Fruit fly (Drosophila melanogaster) whole organism, embryonic: ENCODE measurements around the gene Cp110.

Experiments used
- Aef1 ChIP-seq: fragments of 200-800 bp; sonication (Bioruptor generic); IDR thresholded peaks from 3 replicates; pipeline ENCODE4 v1.3.6; 2022; ENCODE audit warnings: missing biosample characterization, missing genetic modification characterization
- BEAF-32 ChIP-seq: fragments of 200-800 bp; sonication (Bioruptor generic); optimal IDR thresholded peaks from 3 replicates; lab custom pipeline; 2017; ENCODE audit warnings: missing biosample characterization, missing genetic modification characterization, mild to moderate bottlenecking, moderate library complexity, missing genetic modification reagents
- CG10267 ChIP-seq: fragments of 200-800 bp; sonication (Bioruptor generic); optimal IDR thresholded peaks from 2 replicates; lab custom pipeline; 2018; ENCODE audit warnings: missing biosample characterization, mild to moderate bottlenecking, missing genetic modification characterization, moderate library complexity
- CG10431 ChIP-seq: fragments of 200-800 bp; sonication (Bioruptor generic); optimal IDR thresholded peaks from 3 replicates; lab custom pipeline; 2018; ENCODE audit warnings: missing biosample characterization, mild to moderate bottlenecking, missing genetic modification characterization
- CG10462 ChIP-seq: fragments of 200-800 bp; sonication (Bioruptor generic); optimal IDR thresholded peaks from 2 replicates; lab custom pipeline; 2016; ENCODE audit warnings: missing biosample characterization, missing genetic modification characterization
- CG10959 ChIP-seq: fragments of 200-800 bp; sonication (Bioruptor generic); IDR thresholded peaks from 2 replicates; pipeline ENCODE4 v1.3.6; 2022; ENCODE audit warnings: missing biosample characterization, missing genetic modification characterization
- CG11247 ChIP-seq: fragments of 200-800 bp; sonication (Bioruptor generic); IDR thresholded peaks from 2 replicates; pipeline ENCODE4 v1.3.6; 2022; ENCODE audit warnings: missing biosample characterization, missing genetic modification characterization
- CG12659 ChIP-seq: fragments of 200-800 bp; sonication (Bioruptor generic); optimal IDR thresholded peaks from 3 replicates; lab custom pipeline; 2017; ENCODE audit warnings: mild to moderate bottlenecking, missing biosample characterization, missing genetic modification reagents, missing genetic modification characterization
- CG15601 ChIP-seq: fragments of 200-800 bp; sonication (Bioruptor generic); optimal IDR thresholded peaks from 3 replicates; lab custom pipeline; 2019; ENCODE audit warnings: missing biosample characterization, mild to moderate bottlenecking, missing genetic modification characterization, moderate library complexity
- CG17829 ChIP-seq: fragments of 200-800 bp; optimal IDR thresholded peaks from 2 replicates; lab custom pipeline; 2019; ENCODE audit warnings: missing biosample characterization, mild to moderate bottlenecking, missing genetic modification characterization, moderate library complexity
- CG18262 ChIP-seq: fragments of 200-800 bp; optimal IDR thresholded peaks from 3 replicates; lab custom pipeline; 2019; ENCODE audit warnings: missing biosample characterization, mild to moderate bottlenecking, missing genetic modification characterization, moderate library complexity
- CG2129 ChIP-seq: fragments of 200-800 bp; sonication (Bioruptor generic); IDR thresholded peaks from 2 replicates; pipeline ENCODE4 v1.3.6; 2022; ENCODE audit warnings: missing biosample characterization, missing genetic modification characterization; ENCODE audit not compliant: partially characterized antibody
- CG2712 ChIP-seq: fragments of 200-800 bp; optimal IDR thresholded peaks from 3 replicates; lab custom pipeline; 2019; ENCODE audit warnings: missing biosample characterization, mild to moderate bottlenecking, missing genetic modification characterization, moderate library complexity
- CG34376 ChIP-seq: fragments of 200-800 bp; sonication (Bioruptor generic); optimal IDR thresholded peaks from 2 replicates; lab custom pipeline; 2018; ENCODE audit warnings: missing biosample characterization, mild to moderate bottlenecking, missing genetic modification characterization
- CG3995 ChIP-seq: fragments of 200-800 bp; sonication (Bioruptor generic); optimal IDR thresholded peaks from 3 replicates; lab custom pipeline; 2016; ENCODE audit warnings: missing biosample characterization, missing genetic modification characterization
- CG6854 ChIP-seq: fragments of 200-800 bp; sonication (Bioruptor generic); optimal IDR thresholded peaks from 3 replicates; lab custom pipeline; 2017; ENCODE audit warnings: missing biosample characterization, mild to moderate bottlenecking, missing genetic modification characterization
- CG7372 ChIP-seq: fragments of 200-800 bp; sonication (Bioruptor generic); IDR thresholded peaks from 2 replicates; pipeline ENCODE4 v1.3.6; 2022; ENCODE audit warnings: missing biosample characterization, missing genetic modification characterization
- CG8290 ChIP-seq, 3 experiments: fragments of 200-800 bp; sonication (Bioruptor generic); optimal IDR thresholded peaks; 2 replicates each; lab custom pipeline; 2016 to 2019; ENCODE audit warnings: missing biosample characterization in 3 of 3, missing genetic modification characterization in 3 of 3, mild to moderate bottlenecking in 2 of 3, moderate library complexity in 1 of 3
- CTCF ChIP-seq: fragments of 200-800 bp; sonication (Bioruptor generic); optimal IDR thresholded peaks from 2 replicates; lab custom pipeline; 2017; ENCODE audit warnings: missing biosample characterization, mild to moderate bottlenecking, missing genetic modification characterization, moderate library complexity
- Dek ChIP-seq: fragments of 200-800 bp; sonication (Bioruptor generic); optimal IDR thresholded peaks from 3 replicates; lab custom pipeline; 2019; ENCODE audit warnings: missing biosample characterization, mild to moderate bottlenecking, missing genetic modification characterization, moderate library complexity
- Dll ChIP-seq: fragments of 200-800 bp; sonication (Bioruptor generic); IDR thresholded peaks from 4 replicates; pipeline ENCODE4 v1.3.6; 2022; ENCODE audit warnings: missing biosample characterization, missing genetic modification characterization; ENCODE audit not compliant: partially characterized antibody
- Fer3 ChIP-seq: fragments of 200-800 bp; sonication (Bioruptor generic); optimal IDR thresholded peaks from 2 replicates; lab custom pipeline; 2018; ENCODE audit warnings: missing biosample characterization, mild to moderate bottlenecking, missing genetic modification characterization, moderate library complexity
- HmgZ ChIP-seq: fragments of 200-800 bp; sonication (Bioruptor generic); optimal IDR thresholded peaks from 2 replicates; lab custom pipeline; 2018; ENCODE audit warnings: missing biosample characterization, mild to moderate bottlenecking, missing genetic modification characterization
- Meics ChIP-seq: fragments of 200-800 bp; sonication (Bioruptor generic); optimal IDR thresholded peaks from 2 replicates; lab custom pipeline; 2017; ENCODE audit warnings: missing biosample characterization, mild to moderate bottlenecking, missing genetic modification characterization
- Opbp ChIP-seq: fragments of 200-800 bp; sonication (Bioruptor generic); IDR thresholded peaks from 3 replicates; pipeline ENCODE4 v1.3.6; 2022; ENCODE audit warnings: missing biosample characterization, missing genetic modification characterization; ENCODE audit not compliant: partially characterized antibody
- Rfx ChIP-seq: fragments of 200-800 bp; sonication (Bioruptor generic); IDR thresholded peaks from 2 replicates; pipeline ENCODE4 v1.3.6; 2022; ENCODE audit warnings: missing biosample characterization, missing genetic modification characterization
- Scr ChIP-seq: fragments of 200-800 bp; sonication (Bioruptor generic); IDR thresholded peaks from 2 replicates; pipeline ENCODE4 v1.3.6; 2022; ENCODE audit warnings: missing biosample characterization, missing genetic modification characterization; ENCODE audit not compliant: partially characterized antibody
- Taf1 ChIP-seq: fragments of 200-800 bp; sonication (Bioruptor generic); IDR thresholded peaks from 2 replicates; pipeline ENCODE4 v1.3.6; 2022; ENCODE audit warnings: missing biosample characterization, missing genetic modification characterization
- YL-1 ChIP-seq: fragments of 200-800 bp; sonication (Bioruptor generic); optimal IDR thresholded peaks from 3 replicates; lab custom pipeline; 2017; ENCODE audit warnings: missing biosample characterization, mild to moderate bottlenecking, missing genetic modification characterization
- bbx ChIP-seq: fragments of 200-800 bp; sonication (Bioruptor generic); IDR thresholded peaks from 2 replicates; pipeline ENCODE4 v1.3.6; 2022; ENCODE audit warnings: missing biosample characterization, missing genetic modification characterization; ENCODE audit not compliant: partially characterized antibody
- ems ChIP-seq: fragments of 200-800 bp; sonication (Bioruptor generic); optimal IDR thresholded peaks from 3 replicates; lab custom pipeline; 2016; ENCODE audit warnings: missing biosample characterization, missing genetic modification characterization
- fru ChIP-seq: fragments of >200 bp; optimal IDR thresholded peaks from 2 replicates; lab custom pipeline; 2017
- gfzf ChIP-seq: fragments of 200-800 bp; sonication (Bioruptor generic); optimal IDR thresholded peaks from 2 replicates; lab custom pipeline; 2016; ENCODE audit warnings: missing biosample characterization, mild to moderate bottlenecking, missing genetic modification characterization, moderate library complexity
- hb ChIP-seq: fragments of 200-800 bp; sonication (Bioruptor generic); IDR thresholded peaks from 3 replicates; pipeline ENCODE4 v1.3.6; 2022; ENCODE audit warnings: missing biosample characterization, missing genetic modification characterization; ENCODE audit not compliant: partially characterized antibody
- her ChIP-seq: fragments of 200-800 bp; sonication (Bioruptor generic); optimal IDR thresholded peaks from 2 replicates; lab custom pipeline; 2016; ENCODE audit warnings: missing biosample characterization, missing genetic modification characterization
- inv ChIP-seq: fragments of 200-800 bp; sonication (Bioruptor generic); IDR thresholded peaks from 2 replicates; pipeline ENCODE4 v1.3.6; 2022; ENCODE audit warnings: missing biosample characterization, missing genetic modification characterization; ENCODE audit not compliant: partially characterized antibody
- jigr1 ChIP-seq: fragments of 200-800 bp; sonication (Bioruptor generic); IDR thresholded peaks from 3 replicates; pipeline ENCODE4 v1.3.6; 2022; ENCODE audit warnings: missing biosample characterization, missing genetic modification characterization
- nerfin-2 ChIP-seq: fragments of 200-800 bp; sonication (Bioruptor generic); IDR thresholded peaks from 2 replicates; pipeline ENCODE4 v1.3.6; 2022; ENCODE audit warnings: missing biosample characterization, missing genetic modification characterization; ENCODE audit not compliant: partially characterized antibody
- oc ChIP-seq: fragments of 200-800 bp; sonication (Bioruptor generic); optimal IDR thresholded peaks from 2 replicates; lab custom pipeline; 2018; ENCODE audit warnings: missing biosample characterization, mild to moderate bottlenecking, missing genetic modification characterization, moderate library complexity
- onecut ChIP-seq: fragments of 200-800 bp; sonication (Bioruptor generic); IDR thresholded peaks from 2 replicates; pipeline ENCODE4 v1.3.6; 2022; ENCODE audit warnings: missing biosample characterization, missing genetic modification characterization
- pzg ChIP-seq: fragments of 200-800 bp; sonication (Bioruptor generic); optimal IDR thresholded peaks from 3 replicates; lab custom pipeline; 2018; ENCODE audit warnings: missing biosample characterization, mild to moderate bottlenecking, missing genetic modification characterization, moderate library complexity
- ro ChIP-seq: fragments of 200-800 bp; sonication (Bioruptor generic); IDR thresholded peaks from 2 replicates; pipeline ENCODE4 v1.3.6; 2022; ENCODE audit warnings: missing biosample characterization, missing genetic modification characterization
- row ChIP-seq: fragments of 200-800 bp; sonication (Bioruptor generic); IDR thresholded peaks from 3 replicates; pipeline ENCODE4 v1.3.6; 2022; ENCODE audit warnings: missing biosample characterization, missing genetic modification characterization
- sens ChIP-seq: fragments of 200-800 bp; sonication (Bioruptor generic); peaks from one replicate; lab custom pipeline; 2016; ENCODE audit warnings: missing biosample characterization, missing genetic modification characterization
- sob ChIP-seq: fragments of 200-800 bp; sonication (Bioruptor generic); IDR thresholded peaks from 2 replicates; pipeline ENCODE4 v1.3.6; 2022; ENCODE audit warnings: missing biosample characterization, missing genetic modification characterization
- stc ChIP-seq: fragments of 200-800 bp; sonication (Bioruptor generic); IDR thresholded peaks from 2 replicates; pipeline ENCODE4 v1.3.6; 2022; ENCODE audit warnings: missing biosample characterization, missing genetic modification characterization
- tna ChIP-seq: fragments of 200-800 bp; sonication (Bioruptor generic); IDR thresholded peaks from 2 replicates; pipeline ENCODE4 v1.3.6; 2022; ENCODE audit warnings: missing biosample characterization, missing genetic modification characterization; ENCODE audit not compliant: partially characterized antibody
- trh ChIP-seq: fragments of 200-800 bp; sonication (Bioruptor generic); optimal IDR thresholded peaks from 2 replicates; lab custom pipeline; 2016; ENCODE audit warnings: missing biosample characterization, missing genetic modification characterization
- zen2 ChIP-seq: fragments of 200-800 bp; sonication (Bioruptor generic); IDR thresholded peaks from 3 replicates; pipeline ENCODE4 v1.3.6; 2022; ENCODE audit warnings: missing biosample characterization, missing genetic modification characterization; ENCODE audit not compliant: partially characterized antibody

Cp110 gene

DNA sequence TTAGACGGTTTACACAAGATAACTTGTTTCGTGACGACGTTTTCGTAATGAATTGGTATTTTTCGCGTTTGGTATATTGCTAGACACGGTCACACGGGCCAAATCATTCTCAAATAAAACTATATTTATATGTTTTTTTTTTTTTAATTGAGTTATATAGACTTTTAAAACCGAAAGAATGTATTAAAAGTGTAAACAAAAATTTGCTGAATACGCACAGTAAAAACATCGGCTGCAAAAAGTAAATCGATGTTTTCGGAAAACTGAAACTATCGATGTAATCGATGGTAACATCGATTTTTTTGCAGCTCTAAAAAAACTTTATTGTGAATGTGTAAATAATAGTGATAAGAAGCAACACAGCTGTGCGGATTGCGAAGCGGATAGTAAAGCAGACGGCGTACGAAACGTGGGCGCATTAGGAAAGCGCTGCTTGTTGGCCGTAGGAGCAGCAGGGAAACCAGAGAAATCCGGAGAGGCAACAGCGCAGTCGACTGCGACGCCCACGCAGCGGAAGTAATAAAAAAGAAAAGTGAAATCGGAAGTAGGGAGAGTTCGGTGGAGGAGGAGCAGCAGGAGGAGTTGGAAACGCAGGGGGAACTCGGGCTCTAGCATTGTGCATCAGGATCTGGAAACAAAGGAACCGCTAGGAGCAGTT, 47.9 kb downstream of the Cp110 start, which contains the start of gene S6kII (continued):
- TF ChIP-seq sob (no peak), stc (GFP tag; lab: Robert Waterston, UW) (no peak), Meics (GFP tag; lab: Kevin White, UChicago) (no peak), hb (GFP tag; lab: Robert Waterston, UW) (peak; percentile 81), fru (lab: Kevin White, UChicago) (no peak), CG10431 (GFP tag; lab: Kevin White, UChicago) (no peak), CG11247 (GFP tag; lab: Robert Waterston, UW) (no peak), ro (no peak), CTCF (GFP tag; lab: Kevin White, UChicago) (no peak), tna (GFP tag; lab: Robert Waterston, UW) (peak; percentile 66; the same call in 1 of the 2 replicates), her (GFP tag; lab: Kevin White, UChicago) (no peak), trh (GFP tag; lab: Kevin White, UChicago) (no peak), pzg (GFP tag; lab: Kevin White, UChicago) (peak; percentile 44), Taf1 (GFP tag; lab: Robert Waterston, UW) (no peak), row (GFP tag; lab: Robert Waterston, UW) (peak; percentile 41; the same call in 2 of the 3 replicates), gfzf (peak; percentile 51), ems (GFP tag; lab: Kevin White, UChicago) (no peak), BEAF-32 (peak; percentile 79), nerfin-2 (GFP tag; lab: Robert Waterston, UW) (peak; percentile 76), CG10959 (no peak), jigr1 (GFP tag; lab: Robert Waterston, UW) (no peak), bbx (GFP tag; lab: Robert Waterston, UW) (peak; percentile 84), Dll (GFP tag; lab: Robert Waterston, UW) (peak; percentile 90), CG34376 (GFP tag; lab: Kevin White, UChicago) (no peak), YL-1 (GFP tag; lab: Kevin White, UChicago) (peak; percentile 44), zen2 (GFP tag; lab: Robert Waterston, UW) (peak; percentile 78; the same call in 2 of the 3 replicates), Opbp (GFP tag; lab: Robert Waterston, UW) (peak; percentile 86), CG12659 (GFP tag; lab: Kevin White, UChicago) (peak; percentile 39), CG2712 (peak; percentile 88), oc (tag; lab: Kevin White, UChicago) (no peak), CG17829 (peak; percentile 8), Aef1 (GFP tag; lab: Robert Waterston, UW) (no peak), CG2129 (GFP tag; lab: Robert Waterston, UW) (peak; percentile 62), sens (GFP tag; lab: Kevin White, UChicago) (peak; percentile 9), CG10462 (no peak), CG7372 (GFP tag; lab: Robert Waterston, UW) (no peak), Dek (tag; lab: Kevin White, UChicago) (no peak), Rfx (no peak; the same call in 1 of the 2 replicates), CG18262 (tag; lab: Kevin White, UChicago) (no peak), CG10267 (peak; percentile 24), Fer3 (tag; lab: Kevin White, UChicago) (no peak), CG8290 (GFP tag; optimal IDR thresholded peaks at IDR 0.05; lab: Kevin White, UChicago) (peak; percentile 2), CG8290 (tag; optimal IDR thresholded peaks at IDR 0.05; lab: Kevin White, UChicago) (no peak), CG6854 (GFP tag; lab: Kevin White, UChicago) (no peak), inv (GFP tag; lab: Robert Waterston, UW) (peak; percentile 79), HmgZ (tag; lab: Kevin White, UChicago) (peak; percentile 24), CG15601 (tag; lab: Kevin White, UChicago) (no peak), Scr (GFP tag; lab: Robert Waterston, UW) (peak; percentile 88), onecut (peak; percentile 32; the same call in 1 of the 2 replicates), CG3995 (GFP tag; lab: Kevin White, UChicago) (peak; percentile 15)
